Fruit fly (Drosophila melanogaster): Measurements from ENCODE around the gene ppk22.

Gene ppk22

dm6 chr3R:24810844-24811625, 48.6 kb downstream of the ppk22 start (continued):
- peak; percentile 81 for TF ChIP-seq CG43689 (GFP tag; IDR thresholded peaks at IDR 0.05)
- peak; percentile 59 for TF ChIP-seq run (tag; optimal IDR thresholded peaks at IDR 0.05)
- peak; percentile 81 for TF ChIP-seq Blimp-1 (GFP tag; optimal IDR thresholded peaks at IDR 0.05)
- TF ChIP-seq Nf-YA (GFP tag; IDR thresholded peaks at IDR 0.05): peak; percentile 82
- no peak for TF ChIP-seq inv (GFP tag; IDR thresholded peaks at IDR 0.05; ENCODE audit: partially characterized antibody)
- TF ChIP-seq HLH3B (GFP tag; IDR thresholded peaks at IDR 0.05): peak; percentile 89
- TF ChIP-seq stwl (tag; optimal IDR thresholded peaks at IDR 0.05): no peak
- peak; percentile 60 for TF ChIP-seq Usf (GFP tag; optimal IDR thresholded peaks at IDR 0.05)
- peak; percentile 87 for TF ChIP-seq Hr3 (GFP tag; optimal IDR thresholded peaks at IDR 0.05)
- 0 out of 2 replicates have a peak, but pooled peaks have one; percentile 12 for TF ChIP-seq sim (GFP tag; IDR thresholded peaks at IDR 0.05)
- peak; percentile 81 for TF ChIP-seq CG6272 (GFP tag; IDR thresholded peaks at IDR 0.05)
- TF ChIP-seq h (optimal IDR thresholded peaks at IDR 0.05): no peak
- peak; percentile 79 for TF ChIP-seq Antp (GFP tag; optimal IDR thresholded peaks at IDR 0.05)
- peak; percentile 68 for TF ChIP-seq CG10147 (GFP tag; optimal IDR thresholded peaks at IDR 0.05)
- TF ChIP-seq gfzf (GFP tag; optimal IDR thresholded peaks at IDR 0.05): no peak
- TF ChIP-seq CG6654 (GFP tag; optimal IDR thresholded peaks at IDR 0.05): peak; percentile 64
- peak; percentile 82 for TF ChIP-seq CG12744 (GFP tag; optimal IDR thresholded peaks at IDR 0.05)
- TF ChIP-seq CG10462 (GFP tag; optimal IDR thresholded peaks at IDR 0.05): peak; percentile 69
- TF ChIP-seq Ptx1 (GFP tag; IDR thresholded peaks at IDR 0.05): peak; percentile 86
- no peak for TF ChIP-seq nerfin-2 (GFP tag; IDR thresholded peaks at IDR 0.05; ENCODE audit: partially characterized antibody)
- TF ChIP-seq CG9727 (GFP tag; optimal IDR thresholded peaks at IDR 0.05): peak; percentile 71
- TF ChIP-seq usp (GFP tag; optimal IDR thresholded peaks at IDR 0.05): no peak
- peak; percentile 75 for TF ChIP-seq tin (GFP tag; optimal IDR thresholded peaks at IDR 0.05)
- TF ChIP-seq CG11398 (GFP tag; optimal IDR thresholded peaks at IDR 0.05): peak; percentile 71
- TF ChIP-seq CG17829 (tag; optimal IDR thresholded peaks at IDR 0.05): peak; percentile 74
- peak; percentile 69 for TF ChIP-seq CG7928 (GFP tag; optimal IDR thresholded peaks at IDR 0.05)
- peak; percentile 82 for TF ChIP-seq bcd (GFP tag; optimal IDR thresholded peaks at IDR 0.05)
- TF ChIP-seq ind (GFP tag; optimal IDR thresholded peaks at IDR 0.05): peak; percentile 89
- TF ChIP-seq CG7987 (GFP tag; optimal IDR thresholded peaks at IDR 0.05): peak; percentile 82
- peak; percentile 79 for TF ChIP-seq ap (GFP tag; IDR thresholded peaks at IDR 0.05)
- peak; percentile 85 for TF ChIP-seq stc (GFP tag; IDR thresholded peaks at IDR 0.05)
- TF ChIP-seq Poxn (GFP tag; IDR thresholded peaks at IDR 0.05): peak; percentile 60; the same call in 1 of the 2 replicates
- peak; percentile 47; the same call in 1 of the 2 replicates for TF ChIP-seq Lim3 (GFP tag; IDR thresholded peaks at IDR 0.05)
- peak; percentile 99 for TF ChIP-seq Med (GFP tag)
- peak; percentile 59 for TF ChIP-seq Hey (tag; optimal IDR thresholded peaks at IDR 0.05)
- peak; percentile 87 for TF ChIP-seq al (GFP tag; IDR thresholded peaks at IDR 0.05)
- TF ChIP-seq zen (tag; optimal IDR thresholded peaks at IDR 0.05): peak; percentile 49
- peak; percentile 97 for TF ChIP-seq Ets65A (GFP tag)
- peak; percentile 91 for TF ChIP-seq grau (tag; optimal IDR thresholded peaks at IDR 0.05)
- TF ChIP-seq CG12659 (GFP tag; optimal IDR thresholded peaks at IDR 0.05): peak; percentile 92
- peak; percentile 84 to 93 for TF ChIP-seq dpn (GFP tag; optimal IDR thresholded peaks at IDR 0.05)
- TF ChIP-seq Abd-B (GFP tag; optimal IDR thresholded peaks at IDR 0.05): no peak
- peak; percentile 10 for TF ChIP-seq grn (GFP tag; optimal IDR thresholded peaks at IDR 0.05)
- TF ChIP-seq ro (GFP tag; IDR thresholded peaks at IDR 0.05): peak; percentile 50; the same call in 1 of the 2 replicates
- TF ChIP-seq B-H1 (GFP tag; IDR thresholded peaks at IDR 0.05): peak; percentile 87
- peak; percentile 67 for TF ChIP-seq CG17802 (tag; optimal IDR thresholded peaks at IDR 0.05)
- TF ChIP-seq nerfin-1 (tag; optimal IDR thresholded peaks at IDR 0.05): peak; percentile 77
- peak; percentile 92 for TF ChIP-seq CG13624 (GFP tag; optimal IDR thresholded peaks at IDR 0.05)
- no peak for TF ChIP-seq Kr (GFP tag; optimal IDR thresholded peaks at IDR 0.05)
- peak; percentile 47; the same call in 1 of the 2 replicates for TF ChIP-seq Dip2 (GFP tag; IDR thresholded peaks at IDR 0.05)
